Worm (Caenorhabditis elegans) whole organism, L2 larva: ENCODE data around the gene F53G2.12.

Experiments used
- C34F6.9 ChIP-seq: fragments of 150-350 bp; optimal IDR thresholded peaks from 2 replicates; lab custom pipeline; 2014; ENCODE audit warnings: missing biosample characterization, missing genetic modification characterization
- F13H6.1 ChIP-seq: sonication (generic microtip); optimal IDR thresholded peaks from 2 replicates; lab custom pipeline; 2016; ENCODE audit warnings: missing genetic modification characterization, missing compliant biosample characterization
- R02D3.7 ChIP-seq: fragments of 150-350 bp; optimal IDR thresholded peaks from 2 replicates; lab custom pipeline; 2014; ENCODE audit warnings: missing biosample characterization, missing genetic modification characterization
- Y55F3AM.14 ChIP-seq: fragments of 200-800 bp; sonication (Bioruptor generic); optimal IDR thresholded peaks from 2 replicates; lab custom pipeline; 2018; ENCODE audit warnings: mild to moderate bottlenecking, missing genetic modification characterization, missing compliant biosample characterization
- alr-1 ChIP-seq: fragments of 150-350 bp; optimal IDR thresholded peaks from 2 replicates; lab custom pipeline; 2014; ENCODE audit warnings: missing biosample characterization, missing genetic modification characterization
- ama-1 ChIP-seq: fragments of 150-350 bp; optimal IDR thresholded peaks from 2 replicates; lab custom pipeline; 2018; ENCODE audit warnings: inconsistent platforms
- blmp-1 ChIP-seq: sonication (generic microtip); optimal IDR thresholded peaks from 2 replicates; lab custom pipeline; 2017; ENCODE audit warnings: missing genetic modification characterization, mild to moderate bottlenecking, missing compliant biosample characterization, antibody characterized with exemption, moderate library complexity; ENCODE audit not compliant: insufficient read depth
- ceh-82 ChIP-seq: fragments of 150-350 bp; optimal IDR thresholded peaks from 2 replicates; lab custom pipeline; 2014; ENCODE audit warnings: missing biosample characterization, missing genetic modification characterization
- crh-2 ChIP-seq: sonication (generic microtip); optimal IDR thresholded peaks from 2 replicates; lab custom pipeline; 2017; ENCODE audit warnings: missing biosample characterization, missing genetic modification characterization
- dmd-4 ChIP-seq: sonication (generic microtip); optimal IDR thresholded peaks from 2 replicates; lab custom pipeline; 2017; ENCODE audit warnings: missing biosample characterization, missing genetic modification characterization
- elt-3 ChIP-seq: sonication (generic microtip); optimal IDR thresholded peaks from 2 replicates; lab custom pipeline; 2017; ENCODE audit warnings: missing biosample characterization, missing genetic modification characterization
- fos-1 ChIP-seq: fragments of 150-350 bp; optimal IDR thresholded peaks from 2 replicates; lab custom pipeline; 2014; ENCODE audit warnings: missing biosample characterization, missing genetic modification characterization
- gmeb-1 ChIP-seq: fragments of 150-350 bp; optimal IDR thresholded peaks from 2 replicates; lab custom pipeline; 2014; ENCODE audit warnings: missing biosample characterization, missing genetic modification characterization
- lin-11 ChIP-seq: fragments of 150-350 bp; sonication (generic microtip); optimal IDR thresholded peaks from 2 replicates; lab custom pipeline; 2014; ENCODE audit warnings: missing biosample characterization, missing genetic modification characterization, inconsistent platforms, mixed read lengths
- lin-39 ChIP-seq: fragments of 150-350 bp; optimal IDR thresholded peaks from 2 replicates; lab custom pipeline; 2014; ENCODE audit warnings: missing biosample characterization, missing genetic modification reagents, missing genetic modification characterization
- lsy-2 ChIP-seq, 2 experiments: fragments of 150-350 bp in 1 of 2; sonication (generic microtip) in 1 of 2; optimal IDR thresholded peaks; 2 replicates each; lab custom pipeline; 2014 to 2017; ENCODE audit warnings: missing biosample characterization in 2 of 2, missing genetic modification characterization in 2 of 2
- mab-5 ChIP-seq: fragments of 150-350 bp; optimal IDR thresholded peaks from 2 replicates; lab custom pipeline; 2014; ENCODE audit warnings: missing biosample characterization, missing genetic modification characterization
- mbf-1 ChIP-seq: sonication (generic microtip); optimal IDR thresholded peaks from 2 replicates; lab custom pipeline; 2017; ENCODE audit warnings: missing biosample characterization, missing genetic modification characterization
- nhr-10 ChIP-seq: sonication (generic microtip); optimal IDR thresholded peaks from 2 replicates; lab custom pipeline; 2017; ENCODE audit warnings: missing biosample characterization, missing genetic modification characterization
- nhr-11 ChIP-seq: fragments of 150-350 bp; optimal IDR thresholded peaks from 2 replicates; lab custom pipeline; 2014; ENCODE audit warnings: missing biosample characterization, missing genetic modification characterization
- nhr-12 ChIP-seq: fragments of 150-350 bp; optimal IDR thresholded peaks from 2 replicates; lab custom pipeline; 2014; ENCODE audit warnings: missing biosample characterization, missing genetic modification characterization
- nhr-129 ChIP-seq: fragments of 150-350 bp; optimal IDR thresholded peaks from 2 replicates; lab custom pipeline; 2014; ENCODE audit warnings: missing biosample characterization, missing genetic modification characterization
- nhr-21 ChIP-seq: fragments of 150-350 bp; optimal IDR thresholded peaks from 2 replicates; lab custom pipeline; 2014; ENCODE audit warnings: missing biosample characterization, missing genetic modification characterization
- nhr-23 ChIP-seq: fragments of 150-350 bp; optimal IDR thresholded peaks from 2 replicates; lab custom pipeline; 2014; ENCODE audit warnings: missing biosample characterization, missing genetic modification reagents, missing genetic modification characterization
- nhr-237 ChIP-seq: fragments of 150-350 bp; optimal IDR thresholded peaks from 2 replicates; lab custom pipeline; 2014; ENCODE audit warnings: missing biosample characterization, missing genetic modification characterization
- nhr-25 ChIP-seq: fragments of 150-350 bp; sonication (generic microtip); optimal IDR thresholded peaks from 3 replicates; lab custom pipeline; 2014; ENCODE audit warnings: missing biosample characterization, missing genetic modification characterization
- nhr-6 ChIP-seq: fragments of 150-350 bp; optimal IDR thresholded peaks from 2 replicates; lab custom pipeline; 2014; ENCODE audit warnings: missing biosample characterization, missing genetic modification characterization
- peb-1 ChIP-seq: fragments of 150-350 bp; optimal IDR thresholded peaks from 2 replicates; lab custom pipeline; 2014; ENCODE audit warnings: missing biosample characterization, missing genetic modification characterization
- sem-4 ChIP-seq: fragments of 150-350 bp; optimal IDR thresholded peaks from 2 replicates; lab custom pipeline; 2014; ENCODE audit warnings: missing biosample characterization, missing genetic modification reagents, missing genetic modification characterization
- skn-1 ChIP-seq: sonication (generic microtip); optimal IDR thresholded peaks from 2 replicates; lab custom pipeline; 2017; ENCODE audit warnings: missing biosample characterization, missing genetic modification characterization
- sma-3 ChIP-seq: sonication (generic microtip); optimal IDR thresholded peaks from 2 replicates; lab custom pipeline; 2016; ENCODE audit warnings: missing genetic modification reagents, missing genetic modification characterization, missing compliant biosample characterization
- snpc-4 ChIP-seq: fragments of 150-350 bp; optimal IDR thresholded peaks from 2 replicates; lab custom pipeline; 2014; ENCODE audit warnings: missing biosample characterization, missing genetic modification characterization
- unc-55 ChIP-seq: fragments of 150-350 bp; sonication (generic microtip); optimal IDR thresholded peaks from 3 replicates; lab custom pipeline; 2014; ENCODE audit warnings: missing biosample characterization, missing genetic modification reagents, missing genetic modification characterization
- unc-62 ChIP-seq: fragments of 150-350 bp; optimal IDR thresholded peaks from 2 replicates; lab custom pipeline; 2014; ENCODE audit warnings: missing biosample characterization, missing genetic modification reagents, missing genetic modification characterization
- zag-1 ChIP-seq: fragments of 150-350 bp; optimal IDR thresholded peaks from 2 replicates; lab custom pipeline; 2014; ENCODE audit warnings: missing biosample characterization, missing genetic modification characterization
- ztf-11 ChIP-seq: sonication (generic microtip); optimal IDR thresholded peaks from 2 replicates; lab custom pipeline; 2017; ENCODE audit warnings: missing biosample characterization, missing genetic modification characterization

F53G2.12 gene

DNA sequence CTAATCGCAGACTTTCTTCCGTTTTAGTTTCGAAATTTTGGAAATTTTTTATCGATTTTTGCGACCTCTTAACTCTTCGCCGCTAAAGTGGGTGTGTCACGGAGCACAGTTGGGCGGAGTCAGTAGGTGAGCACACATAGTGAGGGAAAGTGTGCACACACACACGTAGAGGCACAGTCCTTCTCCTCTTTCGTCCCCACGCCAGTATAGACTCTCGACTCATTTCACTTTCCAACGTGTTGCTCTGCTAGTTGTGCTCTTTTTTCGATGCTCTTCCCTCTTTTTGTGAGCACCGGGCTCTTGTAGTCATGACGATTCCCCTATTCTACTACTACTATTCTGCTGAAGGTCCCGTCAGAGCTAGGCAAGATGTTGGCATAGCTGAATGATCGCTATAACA lies 26.4 kb downstream of the F53G2.12 start:
- no peak for TF ChIP-seq R02D3.7 (tag; lab: Kevin White, UChicago)
- TF ChIP-seq nhr-12 (tag; lab: Kevin White, UChicago): no peak
- peak; percentile 47 for TF ChIP-seq ama-1 (lab: Kevin White, UChicago)
- TF ChIP-seq F13H6.1: peak; percentile 36
- peak; percentile 22 for TF ChIP-seq nhr-129 (tag; lab: Kevin White, UChicago)
- peak; percentile 35 for TF ChIP-seq fos-1

DNA sequence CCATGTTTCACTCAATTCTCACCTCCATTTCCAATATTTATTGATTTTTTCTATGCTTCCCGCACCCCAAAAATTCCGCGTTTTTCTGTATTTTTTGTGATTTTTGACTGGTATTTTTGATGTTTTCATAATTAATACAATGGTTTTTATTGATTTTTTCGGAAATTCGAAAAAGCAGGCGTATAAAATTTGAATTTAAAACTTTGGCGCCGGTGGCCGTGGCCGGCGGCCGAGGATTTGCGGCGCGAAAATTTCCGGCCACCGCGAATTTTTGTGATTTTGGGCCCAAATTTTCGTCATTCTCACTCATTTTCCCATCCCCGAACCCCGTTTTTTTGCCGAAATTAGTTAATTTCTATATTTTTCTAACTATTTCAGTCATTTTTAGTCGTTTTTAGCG lies 27.9 kb downstream of the F53G2.12 start:
- peak; percentile 34 for TF ChIP-seq crh-2 (tag; lab: Kevin White, UChicago)
- peak; percentile 46 for TF ChIP-seq sma-3
- peak; percentile 32 for TF ChIP-seq C34F6.9
- TF ChIP-seq unc-55 (GFP tag; lab: Kevin White, UChicago): peak; percentile 40
- peak in 1 of 2 experiments; percentile 50 for TF ChIP-seq lsy-2 (tag; optimal IDR thresholded peaks at IDR 0.05; lab: Kevin White, UChicago)
- TF ChIP-seq nhr-21: no peak
- TF ChIP-seq gmeb-1: peak; percentile 80
- TF ChIP-seq F13H6.1: no peak

- TF ChIP-seq blmp-1: no peak
- no peak for TF ChIP-seq lsy-2 (tag; optimal IDR thresholded peaks at IDR 0.05; lab: Kevin White, UChicago)
- TF ChIP-seq skn-1: no peak
- TF ChIP-seq ztf-11 (tag; lab: Kevin White, UChicago): no peak
- TF ChIP-seq zag-1 (tag; lab: Kevin White, UChicago): no peak
- no peak for TF ChIP-seq nhr-10 (tag; lab: Kevin White, UChicago)
Measured at ce11 chrII:2446727-2447126, 32.2 kb downstream of the F53G2.12 start.

- TF ChIP-seq elt-3: no peak
- TF ChIP-seq sem-4 (tag; lab: Kevin White, UChicago): no peak
- TF ChIP-seq ama-1 (lab: Kevin White, UChicago): no peak
- no peak for TF ChIP-seq snpc-4 (tag; lab: Kevin White, UChicago)
- no peak for TF ChIP-seq nhr-237 (tag; lab: Kevin White, UChicago)
- no peak for TF ChIP-seq blmp-1
- no peak for TF ChIP-seq ceh-82 (tag; lab: Kevin White, UChicago)
- no peak for TF ChIP-seq mbf-1 (tag; lab: Kevin White, UChicago)
- TF ChIP-seq nhr-11 (tag; lab: Kevin White, UChicago): no peak
- TF ChIP-seq unc-62 (GFP tag; lab: Kevin White, UChicago): no peak
- TF ChIP-seq alr-1 (tag; lab: Kevin White, UChicago): no peak
- TF ChIP-seq lin-11 (tag; lab: Kevin White, UChicago): no peak
- no peak for TF ChIP-seq nhr-25 (tag; lab: Kevin White, UChicago)
- TF ChIP-seq fos-1: no peak
- TF ChIP-seq Y55F3AM.14 (GFP tag; lab: Kevin White, UChicago): no peak
- TF ChIP-seq sma-3: no peak
- TF ChIP-seq nhr-6 (tag; lab: Kevin White, UChicago): no peak
- TF ChIP-seq unc-55 (GFP tag; lab: Kevin White, UChicago): no peak
- TF ChIP-seq lin-39 (tag; lab: Kevin White, UChicago): no peak
Measured at ce11 chrII:2445164-2445563, 33.7 kb downstream of the F53G2.12 start.

DNA sequence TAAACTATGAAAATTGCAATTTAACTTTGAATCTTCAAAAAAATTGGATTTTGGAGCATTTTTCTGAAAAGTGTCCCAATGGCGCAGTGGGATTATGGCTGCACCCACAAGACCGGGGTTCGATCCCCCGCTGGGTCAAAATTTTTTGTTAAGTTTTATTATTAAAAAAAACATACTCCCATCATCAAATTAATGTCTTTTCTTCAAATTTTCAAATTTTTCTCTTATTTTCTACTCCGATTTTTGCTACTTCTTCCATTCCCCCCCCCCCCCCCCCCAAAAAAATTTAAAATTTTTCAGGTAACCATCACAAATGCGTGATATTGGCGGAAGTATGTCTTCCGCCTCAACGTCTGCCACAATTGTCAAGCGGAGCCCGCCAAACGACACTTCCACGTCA lies 35.9 kb downstream of the F53G2.12 start, which contains the start of gene vab-19:
Gene vab-19 (plus strand): TSS at position 301 of the 400 bp plus-strand sequence.
- TF ChIP-seq snpc-4 (tag; lab: Kevin White, UChicago) (no peak), alr-1 (tag; lab: Kevin White, UChicago) (no peak), nhr-25 (tag; lab: Kevin White, UChicago) (no peak), sem-4 (tag; lab: Kevin White, UChicago) (no peak), nhr-6 (tag; lab: Kevin White, UChicago) (no peak), gmeb-1 (no peak), C34F6.9 (no peak), peb-1 (tag; lab: Kevin White, UChicago) (no peak), dmd-4 (tag; lab: Kevin White, UChicago) (no peak), unc-55 (GFP tag; lab: Kevin White, UChicago) (no peak), unc-62 (GFP tag; lab: Kevin White, UChicago) (no peak), nhr-23 (tag; lab: Kevin White, UChicago) (no peak), sma-3 (no peak), nhr-237 (tag; lab: Kevin White, UChicago) (no peak), elt-3 (no peak), mab-5 (no peak), crh-2 (tag; lab: Kevin White, UChicago) (no peak), lin-39 (tag; lab: Kevin White, UChicago) (no peak)
